Worm (Caenorhabditis elegans): ENCODE measurements around the gene col-78.

DNA sequence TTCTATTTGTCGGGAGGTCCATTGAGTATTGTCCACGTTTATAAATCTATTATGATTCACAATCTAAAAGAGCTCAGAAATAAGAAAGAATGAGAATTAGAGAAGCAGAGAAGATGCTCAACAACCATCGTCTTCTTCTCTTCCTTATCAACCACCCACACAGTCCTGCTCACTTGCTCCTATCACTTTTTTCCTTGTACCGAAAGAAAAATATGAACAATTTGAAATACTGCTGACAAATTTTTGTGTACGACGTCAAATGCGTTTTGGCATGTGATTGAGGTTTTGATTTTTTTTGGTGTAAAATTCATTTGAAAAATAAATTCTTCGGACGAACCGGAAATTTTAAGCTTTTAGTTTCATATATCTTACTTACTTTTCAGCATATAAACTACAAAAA lies 44.0 kb downstream of the col-78 start:
- no peak for TF ChIP-seq nfya-1 (tag; optimal IDR thresholded peaks at IDR 0.05; ENCODE audit: insufficient read depth)
- TF ChIP-seq lin-15B (tag; optimal IDR thresholded peaks at IDR 0.05), result no peak
- TF ChIP-seq mdl-1 (tag; optimal IDR thresholded peaks at IDR 0.05), result no peak
- TF ChIP-seq fos-1 (tag; optimal IDR thresholded peaks at IDR 0.05), result no peak
- TF ChIP-seq fkh-10 (GFP tag; optimal IDR thresholded peaks at IDR 0.05), result no peak
